Worm (Caenorhabditis elegans): Measurements from ENCODE around the gene Y25C1A.7.

Gene Y25C1A.7

DNA sequence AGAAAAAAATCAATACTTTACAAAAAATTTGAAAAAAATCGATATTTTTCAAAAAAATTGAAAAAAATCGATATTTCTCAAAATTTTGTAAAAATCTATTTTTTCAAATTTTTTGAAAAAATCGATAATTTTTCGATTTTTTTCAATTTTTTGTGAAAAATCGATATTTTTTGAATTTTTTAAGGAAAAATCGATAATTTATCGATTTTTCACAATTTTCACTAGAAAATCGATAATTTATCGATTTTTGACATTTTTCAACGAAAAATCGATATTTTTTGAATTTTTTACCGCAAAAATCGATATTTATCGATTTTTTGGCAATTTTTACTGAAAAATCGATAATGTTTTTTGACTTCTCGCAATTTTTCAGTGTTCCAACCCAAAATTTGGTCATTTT is 7.5 kb downstream of the Y25C1A.7 start:
- no peak for TF ChIP-seq nhr-10 (tag; optimal IDR thresholded peaks at IDR 0.05)
- TF ChIP-seq sdz-12 (GFP tag; optimal IDR thresholded peaks at IDR 0.05), result no peak
- TF ChIP-seq nhr-102 (tag; optimal IDR thresholded peaks at IDR 0.05), result no peak
- TF ChIP-seq ceh-20 (GFP tag; IDR thresholded peaks at IDR 0.05), result no peak
- peak; percentile 94 for TF ChIP-seq ceh-28 (tag; optimal IDR thresholded peaks at IDR 0.05)
- TF ChIP-seq spr-1 (tag; optimal IDR thresholded peaks at IDR 0.05), result no peak
- TF ChIP-seq spr-3 (GFP tag; optimal IDR thresholded peaks at IDR 0.05), result no peak
- no peak for TF ChIP-seq jun-1 (tag; optimal IDR thresholded peaks at IDR 0.05)
- TF ChIP-seq ceh-44 (GFP tag; IDR thresholded peaks at IDR 0.05), result no peak

DNA sequence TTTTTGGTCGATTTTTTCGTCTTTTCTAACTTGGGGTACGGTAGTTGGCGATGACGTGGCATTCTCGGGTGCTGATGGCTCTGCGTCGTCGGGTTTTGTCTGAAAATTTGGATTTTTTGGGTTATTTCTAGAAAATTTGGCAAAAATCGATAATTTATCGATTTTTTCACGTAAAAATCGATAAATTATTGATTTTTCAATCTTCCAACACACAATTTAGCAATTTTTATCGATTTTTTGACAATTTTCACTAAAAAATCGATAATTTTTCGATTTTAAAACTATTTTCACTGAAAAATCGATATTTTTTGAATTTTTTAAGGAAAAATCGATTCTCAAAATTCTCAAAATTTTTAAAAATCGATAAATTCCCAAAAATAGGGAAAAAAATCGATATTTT is 8.0 kb downstream of the Y25C1A.7 start:
- no peak for TF ChIP-seq lin-29 (GFP tag; IDR thresholded peaks at IDR 0.05)
- peak; percentile 89 for TF ChIP-seq ceh-28 (tag; optimal IDR thresholded peaks at IDR 0.05)

DNA sequence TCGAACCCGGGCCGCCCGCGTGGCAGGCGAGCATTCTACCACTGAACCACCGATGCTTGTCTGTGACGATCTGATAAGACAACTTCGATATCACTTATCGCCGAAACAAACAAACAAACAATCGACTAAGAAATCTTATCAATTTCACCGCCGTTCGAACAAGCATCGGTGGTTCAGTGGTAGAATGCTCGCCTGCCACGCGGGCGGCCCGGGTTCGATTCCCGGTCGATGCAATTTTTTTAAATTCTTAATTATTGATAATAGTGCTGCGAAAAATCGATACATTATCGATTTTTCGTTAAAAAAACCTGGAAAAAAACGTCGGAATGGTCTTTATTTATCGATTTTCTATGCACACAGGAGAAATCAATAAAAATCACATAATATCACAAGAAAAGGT is 8.6 kb downstream of the Y25C1A.7 start:
- TF ChIP-seq pha-4 (GFP tag; IDR thresholded peaks at IDR 0.05) (peak; percentile 75; the same call in 1 of the 2 replicates), pha-4 (tag; optimal IDR thresholded peaks at IDR 0.05) (no peak), mdt-29 (GFP tag; IDR thresholded peaks at IDR 0.05) (peak; percentile 65; the same call in 1 of the 2 replicates), nhr-28 (tag; optimal IDR thresholded peaks at IDR 0.05) (peak; percentile 21), egl-43 (GFP tag; IDR thresholded peaks at IDR 0.05) (peak; percentile 78), nhr-237 (tag; optimal IDR thresholded peaks at IDR 0.05) (no peak), ceh-28 (tag; optimal IDR thresholded peaks at IDR 0.05) (peak; percentile 79), lir-3 (tag; optimal IDR thresholded peaks at IDR 0.05) (peak; percentile 19), tra-1 (GFP tag; IDR thresholded peaks at IDR 0.05) (peak; percentile 67; the same call in 1 of the 2 replicates), lsy-2 (tag; optimal IDR thresholded peaks at IDR 0.05) (peak in 1 of 2 experiments; percentile 56), hlh-30 (tag; optimal IDR thresholded peaks at IDR 0.05; ENCODE audit: insufficient read depth) (peak; percentile 69), dmd-8 (GFP tag; IDR thresholded peaks at IDR 0.05) (peak; percentile 85), sdz-12 (GFP tag; optimal IDR thresholded peaks at IDR 0.05) (no peak), madf-5 (GFP tag; IDR thresholded peaks at IDR 0.05) (peak; percentile 68 to 84; a peak in 2 of 4 replicates), zip-2 (tag; optimal IDR thresholded peaks at IDR 0.05) (peak; percentile 72), F26F4.8 (GFP tag; conservative IDR thresholded peaks at IDR 0.05) (peak; percentile 62; the same call in 1 of the 2 replicates), zfp-2 (tag; optimal IDR thresholded peaks at IDR 0.05) (no peak), spr-3 (GFP tag; optimal IDR thresholded peaks at IDR 0.05) (peak; percentile 7), fos-1 (tag; optimal IDR thresholded peaks at IDR 0.05) (no peak), dve-1 (tag; optimal IDR thresholded peaks at IDR 0.05; ENCODE audit: insufficient read depth) (peak; percentile 65), fkh-10 (GFP tag; optimal IDR thresholded peaks at IDR 0.05) (no peak), gei-8 (GFP tag; optimal IDR thresholded peaks at IDR 0.05) (no peak), F49E8.2 (tag; optimal IDR thresholded peaks at IDR 0.05; ENCODE audit: borderline replicate concordance) (peak; percentile 15), daf-16 (GFP tag; optimal IDR thresholded peaks at IDR 0.05) (peak; percentile 31 to 64), daf-16 (tag; optimal IDR thresholded peaks at IDR 0.05) (peak; percentile 60), nhr-42 (GFP tag; IDR thresholded peaks at IDR 0.05) (peak; percentile 72; the same call in 1 of the 2 replicates), mdl-1 (tag; optimal IDR thresholded peaks at IDR 0.05) (peak in 1 of 2 experiments; percentile 4), ama-1 (optimal IDR thresholded peaks at IDR 0.05) (no peak), rbr-2 (tag; optimal IDR thresholded peaks at IDR 0.05) (no peak), lin-1 (GFP tag; IDR thresholded peaks at IDR 0.05) (peak; percentile 83), lin-13 (GFP tag; optimal IDR thresholded peaks at IDR 0.05) (peak; percentile 50), mep-1 (tag; optimal IDR thresholded peaks at IDR 0.05) (peak; percentile 59), snpc-4 (tag; optimal IDR thresholded peaks at IDR 0.05) (no peak), ztf-11 (tag; optimal IDR thresholded peaks at IDR 0.05) (no peak), unc-130 (GFP tag; optimal IDR thresholded peaks at IDR 0.05) (peak; percentile 54), ctbp-1 (GFP tag; IDR thresholded peaks at IDR 0.05) (peak; percentile 43; the same call in 1 of the 2 replicates), ztf-7 (tag; optimal IDR thresholded peaks at IDR 0.05) (no peak), daf-19 (GFP tag; conservative IDR thresholded peaks at IDR 0.05) (no peak), T20F7.1 (GFP tag; optimal IDR thresholded peaks at IDR 0.05) (no peak), Y75B8A.6 (GFP tag; IDR thresholded peaks at IDR 0.05) (0 out of 2 replicates have a peak, but pooled peaks have one; percentile 44), dmd-6 (GFP tag; IDR thresholded peaks at IDR 0.05) (peak; percentile 36), nhr-102 (tag; optimal IDR thresholded peaks at IDR 0.05) (peak; percentile 64)
